Worm (Caenorhabditis elegans) whole organism, L3 larva: Measurements from ENCODE around the gene fbxa-42.

Experiments used
- ama-1 ChIP-seq: fragments of 150-350 bp; optimal IDR thresholded peaks from 2 replicates; lab custom pipeline; 2018
- ceh-28 ChIP-seq: fragments of 150-350 bp; optimal IDR thresholded peaks from 2 replicates; lab custom pipeline; 2014; ENCODE audit warnings: missing biosample characterization, missing genetic modification reagents, missing genetic modification characterization
- ceh-82 ChIP-seq: fragments of 150-350 bp; optimal IDR thresholded peaks from 2 replicates; lab custom pipeline; 2014; ENCODE audit warnings: missing biosample characterization, missing genetic modification characterization
- egl-27 ChIP-seq: sonication (generic microtip); optimal IDR thresholded peaks from 4 replicates; lab custom pipeline; 2017; ENCODE audit warnings: missing biosample characterization, missing genetic modification reagents, missing genetic modification characterization
- egl-5 ChIP-seq: fragments of 150-350 bp; optimal IDR thresholded peaks from 2 replicates; lab custom pipeline; 2017; ENCODE audit warnings: missing biosample characterization, missing genetic modification reagents, missing genetic modification characterization, inconsistent platforms
- elt-1 ChIP-seq: fragments of 150-350 bp; optimal IDR thresholded peaks from 2 replicates; lab custom pipeline; 2014; ENCODE audit warnings: missing biosample characterization, missing genetic modification characterization
- elt-2 ChIP-seq: sonication (generic microtip); optimal IDR thresholded peaks from 2 replicates; lab custom pipeline; 2016; ENCODE audit warnings: missing genetic modification reagents, mild to moderate bottlenecking, missing genetic modification characterization, missing compliant biosample characterization
- elt-3 ChIP-seq, 3 experiments: fragments of 150-350 bp in 1 of 3; sonication (generic microtip) in 2 of 3; optimal IDR thresholded peaks; 2 replicates in 2 of 3; 4 replicates in 1 of 3; lab custom pipeline; 2014 to 2017; ENCODE audit warnings: missing biosample characterization in 3 of 3, missing genetic modification characterization in 3 of 3
- eor-1 ChIP-seq, 2 experiments: fragments of 150-350 bp; optimal IDR thresholded peaks; 2 replicates each; lab custom pipeline; 2014 to 2018; ENCODE audit warnings: missing biosample characterization in 2 of 2, missing genetic modification characterization in 2 of 2
- fkh-10 ChIP-seq: sonication (generic microtip); optimal IDR thresholded peaks from 2 replicates; lab custom pipeline; 2017; ENCODE audit warnings: missing biosample characterization, missing genetic modification reagents, missing genetic modification characterization
- fkh-2 ChIP-seq: fragments of 150-350 bp; optimal IDR thresholded peaks from 2 replicates; lab custom pipeline; 2014; ENCODE audit warnings: missing biosample characterization, missing genetic modification reagents, missing genetic modification characterization
- fos-1 ChIP-seq: fragments of 150-350 bp; optimal IDR thresholded peaks from 2 replicates; lab custom pipeline; 2014; ENCODE audit warnings: missing biosample characterization, missing genetic modification characterization
- hmg-11 ChIP-seq: sonication (generic microtip); optimal IDR thresholded peaks from 2 replicates; lab custom pipeline; 2016; ENCODE audit warnings: missing genetic modification characterization, missing compliant biosample characterization
- lin-39 ChIP-seq: fragments of 150-350 bp; optimal IDR thresholded peaks from 2 replicates; lab custom pipeline; 2018; ENCODE audit warnings: missing biosample characterization, missing genetic modification reagents, missing genetic modification characterization
- lsy-12 ChIP-seq: sonication (generic microtip); optimal IDR thresholded peaks from 2 replicates; lab custom pipeline; 2016; ENCODE audit warnings: mild to moderate bottlenecking, missing genetic modification characterization, missing compliant biosample characterization
- nfya-1 ChIP-seq: sonication (generic microtip); optimal IDR thresholded peaks from 2 replicates; lab custom pipeline; 2017; ENCODE audit warnings: missing genetic modification characterization, mild to moderate bottlenecking, missing compliant biosample characterization, antibody characterized with exemption, moderate library complexity; ENCODE audit not compliant: insufficient read depth
- nhr-11 ChIP-seq: fragments of 150-350 bp; optimal IDR thresholded peaks from 2 replicates; lab custom pipeline; 2014; ENCODE audit warnings: missing biosample characterization, missing genetic modification characterization
- nhr-12 ChIP-seq: fragments of 150-350 bp; optimal IDR thresholded peaks from 2 replicates; lab custom pipeline; 2014; ENCODE audit warnings: missing biosample characterization, missing genetic modification characterization
- nhr-23 ChIP-seq: fragments of 150-350 bp; optimal IDR thresholded peaks from 2 replicates; lab custom pipeline; 2014; ENCODE audit warnings: missing biosample characterization, missing genetic modification reagents, missing genetic modification characterization
- nhr-25 ChIP-seq: sonication (generic microtip); optimal IDR thresholded peaks from 2 replicates; lab custom pipeline; 2017; ENCODE audit warnings: missing biosample characterization, missing genetic modification characterization
- nhr-28 ChIP-seq: fragments of 150-350 bp; optimal IDR thresholded peaks from 2 replicates; lab custom pipeline; 2014; ENCODE audit warnings: missing biosample characterization, missing genetic modification characterization
- nhr-43 ChIP-seq: sonication (generic microtip); optimal IDR thresholded peaks from 2 replicates; lab custom pipeline; 2016; ENCODE audit warnings: mild to moderate bottlenecking, missing genetic modification characterization, missing compliant biosample characterization; ENCODE audit not compliant: poor library complexity, severe bottlenecking
- nhr-67 ChIP-seq: fragments of 150-350 bp; optimal IDR thresholded peaks from 2 replicates; lab custom pipeline; 2014; ENCODE audit warnings: missing biosample characterization, missing genetic modification characterization
- nhr-76 ChIP-seq: fragments of 150-350 bp; sonication (generic microtip); optimal IDR thresholded peaks from 5 replicates; lab custom pipeline; 2014; ENCODE audit warnings: missing biosample characterization, missing genetic modification characterization
- nhr-77 ChIP-seq: fragments of 150-350 bp; optimal IDR thresholded peaks from 2 replicates; lab custom pipeline; 2014; ENCODE audit warnings: missing biosample characterization, missing genetic modification characterization
- pha-4 ChIP-seq: fragments of 150-350 bp; optimal IDR thresholded peaks from 2 replicates; lab custom pipeline; 2014; ENCODE audit warnings: missing biosample characterization, missing genetic modification reagents, missing genetic modification characterization
- pqm-1 ChIP-seq: fragments of 150-350 bp; optimal IDR thresholded peaks from 2 replicates; lab custom pipeline; 2017; ENCODE audit warnings: missing biosample characterization, missing genetic modification characterization, inconsistent platforms
- sea-2 ChIP-seq: fragments of 150-350 bp; sonication (generic microtip); optimal IDR thresholded peaks from 4 replicates; lab custom pipeline; 2014; ENCODE audit warnings: missing biosample characterization, missing genetic modification reagents, missing genetic modification characterization
- snpc-4 ChIP-seq: fragments of 150-350 bp; optimal IDR thresholded peaks from 2 replicates; lab custom pipeline; 2014; ENCODE audit warnings: missing biosample characterization, missing genetic modification characterization
- tbx-2 ChIP-seq: sonication (generic microtip); optimal IDR thresholded peaks from 2 replicates; lab custom pipeline; 2016; ENCODE audit warnings: mild to moderate bottlenecking, missing genetic modification characterization, missing compliant biosample characterization
- ztf-11 ChIP-seq: fragments of 150-350 bp; optimal IDR thresholded peaks from 2 replicates; lab custom pipeline; 2014; ENCODE audit warnings: missing biosample characterization, missing genetic modification characterization

Gene fbxa-42

ce11 chrIII:2294736-2295135 lies 33.5 kb upstream of the fbxa-42 start:
- TF ChIP-seq nhr-28 (tag; lab: Kevin White, UChicago): no peak
- TF ChIP-seq pha-4: peak; percentile 99
- no peak for TF ChIP-seq ceh-28
- no peak for TF ChIP-seq ztf-11 (tag; lab: Kevin White, UChicago)
- peak; percentile 69 for TF ChIP-seq pqm-1 (tag; lab: Kevin White, UChicago)
- no peak for TF ChIP-seq fkh-2 (tag; lab: Kevin White, UChicago)
- TF ChIP-seq ceh-82: no peak
- no peak for TF ChIP-seq nhr-25 (tag; lab: Kevin White, UChicago)
- no peak for TF ChIP-seq snpc-4 (tag; lab: Kevin White, UChicago)
- peak; percentile 64 for TF ChIP-seq elt-2 (tag; lab: Kevin White, UChicago)
- TF ChIP-seq fkh-10 (GFP tag; lab: Kevin White, UChicago): no peak

DNA sequence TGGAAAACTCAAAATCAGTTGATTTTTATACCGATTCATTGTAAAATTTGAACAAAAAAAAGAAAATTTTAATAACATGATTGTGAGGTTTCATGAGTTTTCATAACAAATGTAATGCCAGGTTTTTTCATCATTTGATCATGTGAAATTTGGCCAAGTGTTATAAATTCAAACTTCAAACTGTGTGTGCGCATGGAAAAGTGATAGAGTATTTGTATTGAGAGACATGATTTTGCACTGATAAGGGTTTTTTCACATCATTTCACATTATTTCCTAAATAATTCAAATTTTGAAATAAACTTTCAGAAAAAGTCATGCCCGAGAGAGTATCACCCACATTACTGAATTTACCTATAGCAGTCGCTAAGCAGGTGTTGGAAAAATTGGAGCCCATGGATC lies 29.9 kb upstream of the fbxa-42 start, which contains the start of gene fbxa-219:
TSS of gene fbxa-219 (plus strand) at position 277 of the 400 bp plus-strand sequence.
- TF ChIP-seq nhr-11 (tag; lab: Kevin White, UChicago) (no peak), egl-5 (tag; lab: Kevin White, UChicago) (no peak), snpc-4 (tag; lab: Kevin White, UChicago) (no peak), eor-1 (tag; optimal IDR thresholded peaks at IDR 0.05; lab: Kevin White, UChicago) (no peak), pqm-1 (tag; lab: Kevin White, UChicago) (peak; percentile 41), elt-2 (tag; lab: Kevin White, UChicago) (peak; percentile 59)

DNA sequence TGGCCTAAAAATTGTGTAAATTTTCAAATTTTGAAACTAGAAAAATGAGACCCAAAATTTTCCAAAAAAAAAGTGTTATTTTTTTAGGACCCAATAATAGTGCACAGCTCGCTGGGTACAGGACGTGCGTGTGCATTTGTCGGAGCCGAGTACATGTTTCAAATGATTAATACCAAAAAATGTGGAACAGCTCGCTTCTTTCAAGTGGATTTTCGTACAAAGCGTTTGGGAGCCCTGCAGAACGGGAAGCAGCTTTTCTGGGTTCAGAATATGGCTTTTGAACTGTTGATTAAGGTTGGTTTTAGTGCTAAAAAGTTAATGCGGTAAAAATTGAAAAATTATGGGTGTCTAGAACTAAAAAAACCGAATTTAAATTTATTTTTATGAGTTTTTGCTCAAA lies 27.0 kb upstream of the fbxa-42 start:
- TF ChIP-seq hmg-11 (tag; lab: Kevin White, UChicago) (no peak), fkh-2 (tag; lab: Kevin White, UChicago) (no peak)

DNA sequence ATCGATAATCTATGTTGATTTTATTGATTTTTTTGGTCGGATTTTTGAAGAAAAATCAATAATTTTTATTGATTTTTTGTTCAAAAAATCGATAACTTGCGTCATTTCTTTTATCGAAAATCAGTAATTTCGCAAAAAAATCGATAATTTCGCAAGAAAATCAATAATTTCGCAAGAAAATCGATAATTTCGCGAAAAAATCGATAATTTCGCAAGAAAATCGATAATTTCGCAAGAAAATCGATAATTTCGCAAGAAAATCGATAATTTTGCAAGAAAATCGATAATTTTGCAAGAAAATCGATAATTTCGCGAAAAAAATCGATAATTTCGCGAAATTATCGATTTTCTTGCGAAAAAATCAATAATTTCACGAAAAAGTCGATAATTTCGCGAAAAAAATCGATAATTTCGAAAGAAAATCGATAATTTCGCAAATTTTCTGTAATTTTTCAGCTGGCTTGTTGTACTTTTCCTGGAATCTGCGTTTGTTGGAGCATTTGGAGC lies 22.1 kb upstream of the fbxa-42 start:
- TF ChIP-seq ceh-28 (peak; percentile 97), pqm-1 (tag; lab: Kevin White, UChicago) (no peak), elt-3 (tag; optimal IDR thresholded peaks at IDR 0.05; lab: Kevin White, UChicago) (no peak), lin-39 (tag; lab: Kevin White, UChicago) (no peak), nhr-11 (tag; lab: Kevin White, UChicago) (no peak)

DNA sequence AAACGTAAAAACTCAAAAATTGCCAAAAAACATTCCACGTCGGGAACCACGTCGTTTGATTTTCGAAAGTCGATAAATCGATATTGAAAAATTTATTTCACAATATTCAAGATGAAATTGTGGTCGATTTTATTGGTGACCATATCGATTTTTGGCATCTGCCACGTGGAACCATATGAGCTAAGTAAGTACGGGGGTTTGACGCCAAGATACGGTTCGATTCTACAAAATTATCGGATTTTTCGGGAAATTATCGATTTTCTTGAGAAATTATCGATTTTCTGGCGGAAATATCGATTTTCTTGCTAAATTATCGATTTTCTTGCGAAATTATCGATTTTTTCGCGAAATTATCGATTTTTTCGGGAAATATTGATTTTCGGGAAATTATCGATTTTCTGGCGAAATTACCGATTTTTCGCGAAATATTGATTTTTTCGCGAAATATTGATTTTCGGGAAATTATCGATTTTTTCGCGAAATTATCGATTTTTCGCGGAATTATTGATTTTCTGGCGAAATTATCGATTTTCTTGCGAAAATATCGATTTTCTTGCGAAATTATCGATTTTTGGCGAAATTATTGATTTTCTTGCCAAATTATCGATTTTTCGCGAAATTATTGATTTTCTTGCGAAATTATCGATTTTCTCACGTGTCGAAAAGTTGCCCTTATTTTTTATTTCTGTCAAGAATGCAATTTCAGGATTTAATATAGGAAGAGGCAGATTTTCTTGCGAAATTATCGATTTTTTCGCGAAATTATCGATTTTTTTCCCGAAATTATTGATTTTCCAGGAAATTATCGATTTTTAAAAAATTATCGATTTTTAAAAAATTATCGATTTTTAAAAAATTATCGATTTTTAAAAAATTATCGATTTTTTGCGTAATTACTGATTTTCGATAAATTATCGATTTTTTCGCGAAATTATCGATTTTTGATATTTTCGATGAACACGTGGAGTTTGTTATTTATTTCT lies 21.0 kb upstream of the fbxa-42 start, which contains the start of gene Y54F10BM.3:
TSS of gene Y54F10BM.3 (plus strand) at position 51 of the 983 bp plus-strand sequence.
- TF ChIP-seq egl-27 (tag; lab: Kevin White, UChicago) (no peak), nhr-12 (no peak), pqm-1 (tag; lab: Kevin White, UChicago) (no peak), ama-1 (lab: Kevin White, UChicago) (no peak), ceh-28 (peak; percentile 98)

ce11 chrIII:2280569-2280968 lies 19.3 kb upstream of the fbxa-42 start, which contains the start of gene Y54F10BM.22:
Y54F10BM.22 (plus strand) TSS chrIII:2280899.
- TF ChIP-seq fos-1 (no peak), eor-1 (tag; optimal IDR thresholded peaks at IDR 0.05; lab: Kevin White, UChicago) (no peak), nhr-67 (tag; lab: Kevin White, UChicago) (no peak), nhr-23 (tag; lab: Kevin White, UChicago) (no peak), pqm-1 (tag; lab: Kevin White, UChicago) (no peak), nfya-1 (tag; lab: Kevin White, UChicago) (no peak), nhr-12 (no peak), lsy-12 (no peak), elt-1 (no peak), tbx-2 (tag; lab: Kevin White, UChicago) (no peak), egl-27 (tag; lab: Kevin White, UChicago) (no peak), fkh-2 (tag; lab: Kevin White, UChicago) (no peak), ceh-28 (no peak), elt-3 (tag; optimal IDR thresholded peaks at IDR 0.05; lab: Kevin White, UChicago) (no peak), nhr-43 (tag; lab: Kevin White, UChicago) (no peak), sea-2 (no peak), nhr-76 (tag; lab: Kevin White, UChicago) (no peak), nhr-77 (no peak), ztf-11 (tag; lab: Kevin White, UChicago) (no peak)
- TF ChIP-seq, all 47 proteins: peak for 0
